Fruit fly (Drosophila melanogaster): ENCODE data around the gene Pop1.
A peak's percentile ranks its signal among the peaks of the same experiment; 100 is the strongest.

Gene Pop1

dm6 chrX:5664222-5664621, 41.8 kb downstream of the Pop1 start (continued):
- TF ChIP-seq Rfx (GFP tag; IDR thresholded peaks at IDR 0.05) = no peak
- 0 out of 3 replicates have a peak, but pooled peaks have one; percentile 22 for TF ChIP-seq ken (GFP tag; IDR thresholded peaks at IDR 0.05)
- TF ChIP-seq Atf6 (GFP tag; IDR thresholded peaks at IDR 0.05) = 0 out of 2 replicates have a peak, but pooled peaks have one; percentile 36
- peak; percentile 34; the same call in 1 of the 2 replicates for TF ChIP-seq onecut (GFP tag; IDR thresholded peaks at IDR 0.05)
- peak; percentile 0 for TF ChIP-seq pzg (GFP tag; optimal IDR thresholded peaks at IDR 0.05)
- no peak for TF ChIP-seq grn (GFP tag; optimal IDR thresholded peaks at IDR 0.05)
- TF ChIP-seq scrt (GFP tag; optimal IDR thresholded peaks at IDR 0.05) = peak; percentile 52
- peak; percentile 87 for TF ChIP-seq CG34376 (GFP tag; optimal IDR thresholded peaks at IDR 0.05)
- no peak for TF ChIP-seq CG2129 (GFP tag; IDR thresholded peaks at IDR 0.05; ENCODE audit: partially characterized antibody)
- TF ChIP-seq pnt (GFP tag; optimal IDR thresholded peaks at IDR 0.05) = no peak
- TF ChIP-seq CG3281 (GFP tag; optimal IDR thresholded peaks at IDR 0.05) = peak; percentile 64
- TF ChIP-seq ttk (GFP tag; IDR thresholded peaks at IDR 0.05) = no peak
- TF ChIP-seq chn (GFP tag; optimal IDR thresholded peaks at IDR 0.05) = no peak

dm6 chrX:5665902-5666301, 43.5 kb downstream of the Pop1 start, which contains the start of the genes Sirt4 and CG4119:
Sirt4 (minus strand) TSS chrX:5665940.
CG4119 (plus strand) TSS chrX:5666052.
- TF ChIP-seq CG17359 (tag; optimal IDR thresholded peaks at IDR 0.05) (no peak), sd (tag; optimal IDR thresholded peaks at IDR 0.05) (peak; percentile 19), CG10321 (GFP tag; IDR thresholded peaks at IDR 0.05) (no peak), tll (GFP tag; optimal IDR thresholded peaks at IDR 0.05) (no peak), gro (GFP tag; optimal IDR thresholded peaks at IDR 0.05) (peak; percentile 40), stc (GFP tag; IDR thresholded peaks at IDR 0.05) (no peak), ssp (GFP tag; IDR thresholded peaks at IDR 0.05) (no peak), HmgD (GFP tag; optimal IDR thresholded peaks at IDR 0.05) (peak; percentile 51), YL-1 (GFP tag; optimal IDR thresholded peaks at IDR 0.05) (peak; percentile 81), insv (GFP tag; optimal IDR thresholded peaks at IDR 0.05) (peak in 1 of 2 experiments; percentile 7), al (GFP tag; IDR thresholded peaks at IDR 0.05) (0 out of 2 replicates have a peak, but pooled peaks have one; percentile 31), Xbp1 (GFP tag; optimal IDR thresholded peaks at IDR 0.05) (peak; percentile 23), CG11398 (GFP tag; optimal IDR thresholded peaks at IDR 0.05) (no peak), B-H2 (GFP tag; optimal IDR thresholded peaks at IDR 0.05) (peak; percentile 45), bigmax (GFP tag; optimal IDR thresholded peaks at IDR 0.05) (no peak), ftz-f1 (GFP tag; optimal IDR thresholded peaks at IDR 0.05) (no peak), CG14860 (GFP tag; IDR thresholded peaks at IDR 0.05; ENCODE audit: partially characterized antibody) (peak; percentile 94), CG2712 (tag; optimal IDR thresholded peaks at IDR 0.05) (peak; percentile 38), her (GFP tag; optimal IDR thresholded peaks at IDR 0.05) (peak; percentile 41), HLH54F (GFP tag; optimal IDR thresholded peaks at IDR 0.05) (no peak), Stat92E (GFP tag; optimal IDR thresholded peaks at IDR 0.05) (peak in 1 of 3 experiments; percentile 19), trem (tag; optimal IDR thresholded peaks at IDR 0.05) (peak; percentile 56), D19B (GFP tag; optimal IDR thresholded peaks at IDR 0.05) (no peak), Neu2 (GFP tag; optimal IDR thresholded peaks at IDR 0.05; ENCODE audit: borderline replicate concordance) (no peak), tap (tag; optimal IDR thresholded peaks at IDR 0.05) (no peak), CG8388 (GFP tag; optimal IDR thresholded peaks at IDR 0.05) (peak; percentile 3), chinmo (GFP tag; IDR thresholded peaks at IDR 0.05; ENCODE audit: partially characterized antibody) (peak; percentile 91; the same call in 3 of the 4 replicates), Atf3 (GFP tag; optimal IDR thresholded peaks at IDR 0.05) (no peak), CG17361 (GFP tag; IDR thresholded peaks at IDR 0.05) (0 out of 3 replicates have a peak, but pooled peaks have one; percentile 17), zen2 (GFP tag; IDR thresholded peaks at IDR 0.05; ENCODE audit: partially characterized antibody) (peak; percentile 95), CG13624 (GFP tag; optimal IDR thresholded peaks at IDR 0.05) (peak; percentile 24), gcm (GFP tag; optimal IDR thresholded peaks at IDR 0.05) (peak; percentile 5), CG11696 (GFP tag; IDR thresholded peaks at IDR 0.05) (no peak), shn (GFP tag; optimal IDR thresholded peaks at IDR 0.05) (peak; percentile 25), twi (tag; optimal IDR thresholded peaks at IDR 0.05) (peak; percentile 15), Side (GFP tag; optimal IDR thresholded peaks at IDR 0.05) (peak; percentile 16), sna (GFP tag; IDR thresholded peaks at IDR 0.05; ENCODE audit: partially characterized antibody) (peak; percentile 91)
